Fruit fly (Drosophila melanogaster) whole organism, wandering third instar larva: ENCODE results near the gene ATP7.

Experiments
- Abd-B ChIP-seq: fragments of >200 bp; optimal IDR thresholded peaks from 2 replicates; lab custom pipeline; 2017; ENCODE audit warnings: missing biosample characterization, missing genetic modification characterization
- h ChIP-seq: fragments of 200-800 bp; sonication (Bioruptor generic); optimal IDR thresholded peaks from 3 replicates; lab custom pipeline; 2016; ENCODE audit warnings: missing biosample characterization, mild to moderate bottlenecking, missing genetic modification characterization
- psq ChIP-seq: fragments of 200-800 bp; sonication (Bioruptor generic); optimal IDR thresholded peaks from 3 replicates; lab custom pipeline; 2017; ENCODE audit warnings: missing biosample characterization, mild to moderate bottlenecking, missing genetic modification characterization, moderate library complexity

DNA sequence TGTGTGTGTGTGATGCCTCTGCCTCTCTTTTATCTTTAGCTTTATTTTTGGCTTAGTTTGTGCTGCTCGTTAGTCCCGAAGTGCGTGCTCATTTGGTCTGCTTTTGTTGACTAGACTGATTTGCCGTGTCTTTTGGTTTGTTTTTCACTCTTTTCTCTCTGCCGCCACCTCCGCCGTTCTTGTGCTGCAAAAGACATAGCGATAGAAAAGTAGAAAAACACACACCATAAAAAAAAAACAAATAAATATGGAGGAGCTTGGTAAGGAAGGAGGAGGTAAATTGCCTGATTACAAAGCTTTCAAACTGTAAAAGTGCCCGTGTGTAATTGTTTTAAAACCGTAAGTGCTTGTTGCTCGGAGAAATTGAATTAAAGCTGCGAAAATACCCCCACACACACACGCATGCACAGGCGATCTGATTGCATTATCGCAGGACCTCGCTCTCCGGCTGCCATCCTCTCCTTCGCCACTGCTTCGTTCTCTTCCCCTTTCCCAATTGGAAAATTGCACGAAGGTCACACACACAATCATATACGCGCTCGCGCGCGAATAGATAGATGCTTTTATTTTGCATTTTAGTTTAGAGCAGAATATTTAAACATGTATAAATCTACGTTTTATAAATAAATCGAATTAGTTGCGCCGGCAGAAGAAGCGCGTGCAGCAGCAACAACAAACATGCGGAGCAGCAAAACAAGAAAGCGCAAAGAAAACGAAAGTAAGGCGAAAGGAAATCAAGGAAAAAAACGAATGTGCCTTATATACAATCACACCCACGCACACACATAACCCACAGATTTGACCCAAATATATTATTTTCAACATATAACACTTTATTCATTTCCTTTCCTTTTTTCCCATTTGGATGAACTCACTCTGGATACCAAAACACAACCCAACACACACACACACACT lies 39.2 kb upstream of the ATP7 start:
- peak; percentile 3 for TF ChIP-seq psq (GFP tag; lab: Kevin White, UChicago)
- no peak for TF ChIP-seq h (GFP tag; lab: Kevin White, UChicago)
- TF ChIP-seq Abd-B: no peak
